Worm (Caenorhabditis elegans): ENCODE measurements around the gene W10G11.1.

DNA sequence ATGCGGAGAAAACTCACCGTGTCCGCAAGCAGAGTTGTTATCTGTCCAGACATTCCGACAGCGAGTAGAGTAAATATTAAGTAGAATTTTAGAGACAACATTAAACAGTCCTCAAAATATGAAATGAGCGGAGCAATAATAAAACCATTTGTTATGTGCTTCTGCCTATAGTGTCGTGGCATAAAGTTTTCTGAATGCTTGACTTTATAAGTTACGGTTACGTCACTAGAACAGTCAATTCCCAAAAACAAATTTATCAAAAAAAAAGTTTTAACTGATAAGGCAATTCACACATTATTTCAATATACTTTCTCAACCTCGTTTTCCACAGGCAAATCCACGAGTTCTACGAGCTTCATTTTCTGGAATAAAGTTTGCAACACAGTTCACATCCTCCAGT, 8.6 kb upstream of the W10G11.1 start, which contains the start of gene clec-127:
- TF ChIP-seq lin-14 (GFP tag; optimal IDR thresholded peaks at IDR 0.05) (no peak), nhr-76 (tag; optimal IDR thresholded peaks at IDR 0.05) (no peak), pqm-1 (tag; optimal IDR thresholded peaks at IDR 0.05) (no peak), egl-27 (tag; optimal IDR thresholded peaks at IDR 0.05) (no peak), zag-1 (tag; optimal IDR thresholded peaks at IDR 0.05) (no peak), ztf-11 (tag; optimal IDR thresholded peaks at IDR 0.05) (no peak)

All from whole organism, L1 larva.